Worm (Caenorhabditis elegans) whole organism, L3 larva: ENCODE data around the gene cex-2.

Experiments
- R02D3.7 ChIP-seq: fragments of 150-350 bp; optimal IDR thresholded peaks from 2 replicates; lab custom pipeline; 2014; ENCODE audit warnings: missing biosample characterization, missing genetic modification characterization
- aly-2 ChIP-seq: fragments of 150-350 bp; optimal IDR thresholded peaks from 2 replicates; lab custom pipeline; 2014; ENCODE audit warnings: missing biosample characterization, missing genetic modification characterization
- ama-1 ChIP-seq: fragments of 150-350 bp; optimal IDR thresholded peaks from 2 replicates; lab custom pipeline; 2018
- ceh-16 ChIP-seq: sonication (generic microtip); optimal IDR thresholded peaks from 2 replicates; lab custom pipeline; 2017; ENCODE audit warnings: missing biosample characterization, missing genetic modification characterization
- ceh-28 ChIP-seq: fragments of 150-350 bp; optimal IDR thresholded peaks from 2 replicates; lab custom pipeline; 2014; ENCODE audit warnings: missing biosample characterization, missing genetic modification reagents, missing genetic modification characterization
- ceh-82 ChIP-seq: fragments of 150-350 bp; optimal IDR thresholded peaks from 2 replicates; lab custom pipeline; 2014; ENCODE audit warnings: missing biosample characterization, missing genetic modification characterization
- ceh-9 ChIP-seq: sonication (generic microtip); optimal IDR thresholded peaks from 2 replicates; lab custom pipeline; 2018; ENCODE audit warnings: missing biosample characterization, missing genetic modification characterization
- daf-12 ChIP-seq: fragments of 150-350 bp; optimal IDR thresholded peaks from 2 replicates; lab custom pipeline; 2014; ENCODE audit warnings: missing biosample characterization, missing genetic modification reagents, missing genetic modification characterization
- egl-27 ChIP-seq: sonication (generic microtip); optimal IDR thresholded peaks from 4 replicates; lab custom pipeline; 2017; ENCODE audit warnings: missing biosample characterization, missing genetic modification reagents, missing genetic modification characterization
- egl-5 ChIP-seq: fragments of 150-350 bp; optimal IDR thresholded peaks from 2 replicates; lab custom pipeline; 2017; ENCODE audit warnings: missing biosample characterization, missing genetic modification reagents, missing genetic modification characterization, inconsistent platforms
- elt-1 ChIP-seq: fragments of 150-350 bp; optimal IDR thresholded peaks from 2 replicates; lab custom pipeline; 2014; ENCODE audit warnings: missing biosample characterization, missing genetic modification characterization
- elt-2 ChIP-seq: sonication (generic microtip); optimal IDR thresholded peaks from 2 replicates; lab custom pipeline; 2016; ENCODE audit warnings: missing genetic modification reagents, mild to moderate bottlenecking, missing genetic modification characterization, missing compliant biosample characterization
- fkh-10 ChIP-seq: sonication (generic microtip); optimal IDR thresholded peaks from 2 replicates; lab custom pipeline; 2017; ENCODE audit warnings: missing biosample characterization, missing genetic modification reagents, missing genetic modification characterization
- fos-1 ChIP-seq: fragments of 150-350 bp; optimal IDR thresholded peaks from 2 replicates; lab custom pipeline; 2014; ENCODE audit warnings: missing biosample characterization, missing genetic modification characterization
- hmg-11 ChIP-seq: sonication (generic microtip); optimal IDR thresholded peaks from 2 replicates; lab custom pipeline; 2016; ENCODE audit warnings: missing genetic modification characterization, missing compliant biosample characterization
- lin-15B ChIP-seq: fragments of 150-350 bp; optimal IDR thresholded peaks from 2 replicates; lab custom pipeline; 2014; ENCODE audit warnings: missing biosample characterization, missing genetic modification characterization
- mdl-1 ChIP-seq: fragments of 150-350 bp; optimal IDR thresholded peaks from 2 replicates; lab custom pipeline; 2014; ENCODE audit warnings: missing biosample characterization, missing genetic modification characterization
- nfya-1 ChIP-seq: sonication (generic microtip); optimal IDR thresholded peaks from 2 replicates; lab custom pipeline; 2017; ENCODE audit warnings: missing genetic modification characterization, mild to moderate bottlenecking, missing compliant biosample characterization, antibody characterized with exemption, moderate library complexity; ENCODE audit not compliant: insufficient read depth
- nhr-11 ChIP-seq: fragments of 150-350 bp; optimal IDR thresholded peaks from 2 replicates; lab custom pipeline; 2014; ENCODE audit warnings: missing biosample characterization, missing genetic modification characterization
- nhr-12 ChIP-seq: fragments of 150-350 bp; optimal IDR thresholded peaks from 2 replicates; lab custom pipeline; 2014; ENCODE audit warnings: missing biosample characterization, missing genetic modification characterization
- nhr-23 ChIP-seq: fragments of 150-350 bp; optimal IDR thresholded peaks from 2 replicates; lab custom pipeline; 2014; ENCODE audit warnings: missing biosample characterization, missing genetic modification reagents, missing genetic modification characterization
- nhr-237 ChIP-seq: fragments of 150-350 bp; optimal IDR thresholded peaks from 2 replicates; lab custom pipeline; 2014; ENCODE audit warnings: missing biosample characterization, missing genetic modification characterization
- nhr-25 ChIP-seq: sonication (generic microtip); optimal IDR thresholded peaks from 2 replicates; lab custom pipeline; 2017; ENCODE audit warnings: missing biosample characterization, missing genetic modification characterization
- nhr-76 ChIP-seq: fragments of 150-350 bp; sonication (generic microtip); optimal IDR thresholded peaks from 5 replicates; lab custom pipeline; 2014; ENCODE audit warnings: missing biosample characterization, missing genetic modification characterization
- pha-4 ChIP-seq: fragments of 150-350 bp; optimal IDR thresholded peaks from 2 replicates; lab custom pipeline; 2014; ENCODE audit warnings: missing biosample characterization, missing genetic modification reagents, missing genetic modification characterization
- pqm-1 ChIP-seq: fragments of 150-350 bp; optimal IDR thresholded peaks from 2 replicates; lab custom pipeline; 2017; ENCODE audit warnings: missing biosample characterization, missing genetic modification characterization, inconsistent platforms
- sea-2 ChIP-seq: fragments of 150-350 bp; sonication (generic microtip); optimal IDR thresholded peaks from 4 replicates; lab custom pipeline; 2014; ENCODE audit warnings: missing biosample characterization, missing genetic modification reagents, missing genetic modification characterization
- skn-1 ChIP-seq: fragments of 150-350 bp; optimal IDR thresholded peaks from 2 replicates; lab custom pipeline; 2014; ENCODE audit warnings: missing biosample characterization, missing genetic modification characterization
- snpc-4 ChIP-seq: fragments of 150-350 bp; optimal IDR thresholded peaks from 2 replicates; lab custom pipeline; 2014; ENCODE audit warnings: missing biosample characterization, missing genetic modification characterization
- tbx-2 ChIP-seq: sonication (generic microtip); optimal IDR thresholded peaks from 2 replicates; lab custom pipeline; 2016; ENCODE audit warnings: mild to moderate bottlenecking, missing genetic modification characterization, missing compliant biosample characterization
- unc-39 ChIP-seq: sonication (generic microtip); optimal IDR thresholded peaks from 4 replicates; lab custom pipeline; 2017; ENCODE audit warnings: missing biosample characterization, missing genetic modification characterization
- ztf-11 ChIP-seq: fragments of 150-350 bp; optimal IDR thresholded peaks from 2 replicates; lab custom pipeline; 2014; ENCODE audit warnings: missing biosample characterization, missing genetic modification characterization

cex-2 gene

ce11 chrII:7853679-7854078 is 18.5 kb upstream of the cex-2 start, which contains the start of gene T09A5.5:
Gene T09A5.5, minus strand, starts transcription at chrII:7853779.
- no peak for TF ChIP-seq elt-2
- TF ChIP-seq elt-1 (tag; lab: Kevin White, UChicago): no peak
- TF ChIP-seq ztf-11: no peak
- no peak for TF ChIP-seq fos-1 (tag; lab: Kevin White, UChicago)
- no peak for TF ChIP-seq tbx-2
- no peak for TF ChIP-seq nhr-11 (tag; lab: Kevin White, UChicago)
- no peak for TF ChIP-seq ceh-16 (tag; lab: Kevin White, UChicago)
- no peak for TF ChIP-seq nhr-237 (tag; lab: Kevin White, UChicago)
- TF ChIP-seq hmg-11: no peak

ce11 chrII:7851480-7851879 is 16.3 kb upstream of the cex-2 start:
- TF ChIP-seq egl-5 (tag; lab: Kevin White, UChicago) (peak; percentile 75), elt-2 (peak; percentile 50), nhr-237 (tag; lab: Kevin White, UChicago) (no peak), tbx-2 (no peak), pha-4 (tag; lab: Kevin White, UChicago) (peak; percentile 62)

ce11 chrII:7850575-7850974 is 15.4 kb upstream of the cex-2 start:
- TF ChIP-seq nhr-25: peak; percentile 19
- no peak for TF ChIP-seq skn-1 (tag; lab: Kevin White, UChicago)
- TF ChIP-seq ceh-9 (tag; lab: Kevin White, UChicago): no peak
- TF ChIP-seq ceh-82 (tag; lab: Kevin White, UChicago): no peak
- no peak for TF ChIP-seq nhr-76 (tag; lab: Kevin White, UChicago)
- no peak for TF ChIP-seq fos-1 (tag; lab: Kevin White, UChicago)
- TF ChIP-seq mdl-1 (tag; lab: Kevin White, UChicago): no peak
- no peak for TF ChIP-seq tbx-2
- no peak for TF ChIP-seq nhr-12 (tag; lab: Kevin White, UChicago)
- no peak for TF ChIP-seq sea-2 (GFP tag; lab: Kevin White, UChicago)
- peak; percentile 98 for TF ChIP-seq egl-5 (tag; lab: Kevin White, UChicago)

ce11 chrII:7849697-7850096 is 14.5 kb upstream of the cex-2 start, which contains the start of gene acr-7:
Gene acr-7, minus strand, starts transcription at chrII:7849797.
- TF ChIP-seq ceh-28 (tag; lab: Kevin White, UChicago) (no peak), nhr-11 (tag; lab: Kevin White, UChicago) (no peak), R02D3.7 (tag; lab: Kevin White, UChicago) (no peak), unc-39 (no peak), mdl-1 (tag; lab: Kevin White, UChicago) (no peak), ceh-9 (tag; lab: Kevin White, UChicago) (no peak), fkh-10 (GFP tag; lab: Kevin White, UChicago) (no peak), egl-27 (tag; lab: Kevin White, UChicago) (no peak), snpc-4 (tag; lab: Kevin White, UChicago) (no peak), sea-2 (GFP tag; lab: Kevin White, UChicago) (no peak), elt-1 (tag; lab: Kevin White, UChicago) (no peak), aly-2 (tag; lab: Kevin White, UChicago) (no peak), egl-5 (tag; lab: Kevin White, UChicago) (no peak), nhr-76 (tag; lab: Kevin White, UChicago) (no peak), pqm-1 (tag; lab: Kevin White, UChicago) (no peak), lin-15B (no peak), fos-1 (tag; lab: Kevin White, UChicago) (no peak), nhr-23 (no peak), daf-12 (tag; lab: Kevin White, UChicago) (no peak)

ce11 chrII:7845571-7846236 is 10.5 kb upstream of the cex-2 start, which contains the start of gene T09A5.4:
Gene T09A5.4, plus strand, starts transcription at chrII:7846186.
- no peak for TF ChIP-seq nhr-237 (tag; lab: Kevin White, UChicago)
- no peak for TF ChIP-seq ama-1
- TF ChIP-seq nhr-76 (tag; lab: Kevin White, UChicago): no peak
- TF ChIP-seq nfya-1: peak; percentile 30
- TF ChIP-seq pha-4 (tag; lab: Kevin White, UChicago): peak; percentile 35
- TF ChIP-seq egl-27 (tag; lab: Kevin White, UChicago): no peak
